Worm (Caenorhabditis elegans) whole organism, L1 larva: ENCODE results near the gene K08E4.8.
A peak's percentile ranks its signal among the peaks of the same experiment; 100 is the strongest.

Source experiments
- F16B12.6 ChIP-seq: fragments of 150-350 bp; optimal IDR thresholded peaks from 2 replicates; lab custom pipeline; 2014; ENCODE audit warnings: missing biosample characterization, missing genetic modification characterization
- alr-1 ChIP-seq: fragments of 200-800 bp; sonication (Bioruptor generic); optimal IDR thresholded peaks from 2 replicates; lab custom pipeline; 2018; ENCODE audit warnings: borderline replicate concordance, mild to moderate bottlenecking, missing genetic modification characterization, missing compliant biosample characterization
- aly-2 ChIP-seq: fragments of 150-350 bp; optimal IDR thresholded peaks from 2 replicates; lab custom pipeline; 2014; ENCODE audit warnings: missing biosample characterization, missing genetic modification characterization
- ceh-63 ChIP-seq: fragments of 200-800 bp; sonication (Bioruptor generic); optimal IDR thresholded peaks from 2 replicates; lab custom pipeline; 2018; ENCODE audit warnings: mild to moderate bottlenecking, missing genetic modification characterization, missing compliant biosample characterization
- ceh-82 ChIP-seq, 3 experiments: fragments of 150-350 bp in 1 of 3; sonication (generic microtip) in 2 of 3; optimal IDR thresholded peaks; 2 replicates each; lab custom pipeline; 2014 to 2017; ENCODE audit warnings: missing biosample characterization in 3 of 3, missing genetic modification characterization in 3 of 3
- ceh-88 ChIP-seq: fragments of 200-800 bp; sonication (Bioruptor generic); IDR thresholded peaks from 2 replicates; pipeline ENCODE4 v1.3.6; 2022; ENCODE audit warnings: missing genetic modification characterization, missing compliant biosample characterization
- ceh-90 ChIP-seq: sonication (generic microtip); optimal IDR thresholded peaks from 2 replicates; lab custom pipeline; 2016; ENCODE audit warnings: missing genetic modification characterization, missing compliant biosample characterization
- ces-1 ChIP-seq: fragments of 150-350 bp; optimal IDR thresholded peaks from 2 replicates; lab custom pipeline; 2014; ENCODE audit warnings: missing biosample characterization, missing genetic modification reagents, missing genetic modification characterization
- dpl-1 ChIP-seq, 3 experiments: fragments of 150-350 bp in 2 of 3; sonication (generic microtip) in 1 of 3; optimal IDR thresholded peaks; 2 replicates each; lab custom pipeline; 2014 to 2017; ENCODE audit warnings: missing biosample characterization in 3 of 3, missing genetic modification characterization in 3 of 3, missing genetic modification reagents in 3 of 3
- dsc-1 ChIP-seq: sonication (generic microtip); optimal IDR thresholded peaks from 2 replicates; lab custom pipeline; 2016; ENCODE audit warnings: mild to moderate bottlenecking, missing genetic modification characterization, missing compliant biosample characterization
- efl-1 ChIP-seq, 4 experiments: fragments of 150-350 bp; optimal IDR thresholded peaks in 3 of 4; peaks in 1 of 4; 1 replicate in 1 of 4; 2 replicates in 3 of 4; lab custom pipeline; 2014; ENCODE audit warnings: missing biosample characterization in 2 of 4, missing genetic modification characterization in 2 of 4, missing genetic modification reagents in 2 of 4
- elt-3 ChIP-seq, 6 experiments: fragments of 150-350 bp in 1 of 6; sonication (generic microtip); optimal IDR thresholded peaks; 2 replicates each; lab custom pipeline; 2017 to 2018; ENCODE audit warnings: missing biosample characterization in 6 of 6, missing genetic modification characterization in 6 of 6, inconsistent platforms in 1 of 6
- ets-5 ChIP-seq: fragments of 200-800 bp; sonication (Bioruptor generic); IDR thresholded peaks from 2 replicates; pipeline ENCODE4 v1.3.6; 2022; ENCODE audit warnings: missing genetic modification characterization, missing compliant biosample characterization
- fkh-10 ChIP-seq: sonication (generic microtip); optimal IDR thresholded peaks from 2 replicates; lab custom pipeline; 2017; ENCODE audit warnings: missing biosample characterization, missing genetic modification reagents, missing genetic modification characterization
- fkh-8 ChIP-seq: sonication (generic microtip); optimal IDR thresholded peaks from 2 replicates; lab custom pipeline; 2016; ENCODE audit warnings: mild to moderate bottlenecking, missing genetic modification characterization, missing compliant biosample characterization
- grh-1 ChIP-seq: fragments of 200-800 bp; sonication (Bioruptor generic); IDR thresholded peaks from 2 replicates; pipeline ENCODE4 v1.3.6; 2022; ENCODE audit warnings: missing genetic modification reagents, missing genetic modification characterization, missing compliant biosample characterization
- hlh-17 ChIP-seq: fragments of 200-800 bp; sonication (Bioruptor generic); optimal IDR thresholded peaks from 2 replicates; lab custom pipeline; 2018; ENCODE audit warnings: missing genetic modification characterization, mild to moderate bottlenecking, missing compliant biosample characterization, moderate library complexity, borderline replicate concordance
- hlh-4 ChIP-seq: sonication (generic microtip); optimal IDR thresholded peaks from 2 replicates; lab custom pipeline; 2016; ENCODE audit warnings: mild to moderate bottlenecking, missing genetic modification characterization, missing compliant biosample characterization
- hpl-2 ChIP-seq: fragments of 150-350 bp; optimal IDR thresholded peaks from 2 replicates; lab custom pipeline; 2014; ENCODE audit warnings: missing biosample characterization, missing genetic modification reagents, missing genetic modification characterization
- isw-1 ChIP-seq: fragments of 200-800 bp; sonication (Bioruptor generic); IDR thresholded peaks from 2 replicates; pipeline ENCODE4 v1.3.6; 2022; ENCODE audit warnings: missing genetic modification characterization, missing compliant biosample characterization
- jun-1 ChIP-seq: fragments of 150-350 bp; optimal IDR thresholded peaks from 2 replicates; lab custom pipeline; 2014; ENCODE audit warnings: missing biosample characterization, missing genetic modification reagents, missing genetic modification characterization
- lin-14 ChIP-seq: fragments of 200-800 bp; sonication (Bioruptor generic); optimal IDR thresholded peaks from 2 replicates; lab custom pipeline; 2018; ENCODE audit warnings: mild to moderate bottlenecking, missing genetic modification characterization, moderate library complexity, missing compliant biosample characterization
- lin-15B ChIP-seq: fragments of 150-350 bp; sonication (generic microtip); optimal IDR thresholded peaks from 3 replicates; lab custom pipeline; 2014; ENCODE audit warnings: missing biosample characterization, missing genetic modification characterization
- lin-39 ChIP-seq: fragments of 150-350 bp; optimal IDR thresholded peaks from 2 replicates; lab custom pipeline; 2014; ENCODE audit warnings: missing biosample characterization, missing genetic modification reagents, missing genetic modification characterization
- lsy-2 ChIP-seq, 2 experiments: fragments of 150-350 bp; optimal IDR thresholded peaks; 2 replicates each; lab custom pipeline; 2014; ENCODE audit warnings: missing biosample characterization in 2 of 2, missing genetic modification characterization in 2 of 2
- mab-9 ChIP-seq: fragments of 200-800 bp; sonication (Bioruptor generic); IDR thresholded peaks from 2 replicates; pipeline ENCODE4 v1.3.6; 2022; ENCODE audit warnings: missing genetic modification reagents, missing genetic modification characterization, missing compliant biosample characterization
- mdl-1 ChIP-seq, 2 experiments: fragments of 150-350 bp; optimal IDR thresholded peaks; 2 replicates each; lab custom pipeline; 2014 to 2017; ENCODE audit warnings: missing biosample characterization in 2 of 2, missing genetic modification characterization in 2 of 2, inconsistent platforms in 1 of 2
- mef-2 ChIP-seq: fragments of 150-350 bp; optimal IDR thresholded peaks from 2 replicates; lab custom pipeline; 2014; ENCODE audit warnings: missing biosample characterization, missing genetic modification characterization
- mep-1 ChIP-seq: fragments of 150-350 bp; optimal IDR thresholded peaks from 2 replicates; lab custom pipeline; 2014; ENCODE audit warnings: missing biosample characterization, missing genetic modification characterization
- nhr-12 ChIP-seq: sonication (generic microtip); optimal IDR thresholded peaks from 2 replicates; lab custom pipeline; 2017; ENCODE audit warnings: missing biosample characterization, missing genetic modification characterization
- nhr-19 ChIP-seq: fragments of 200-800 bp; sonication (Bioruptor generic); conservative IDR thresholded peaks from 2 replicates; pipeline ENCODE4 v1.3.6; 2022; ENCODE audit warnings: missing genetic modification characterization, missing compliant biosample characterization
- nhr-237 ChIP-seq: fragments of 150-350 bp; optimal IDR thresholded peaks from 2 replicates; lab custom pipeline; 2014; ENCODE audit warnings: missing biosample characterization, missing genetic modification characterization
- nhr-47 ChIP-seq: sonication (generic microtip); optimal IDR thresholded peaks from 2 replicates; lab custom pipeline; 2016; ENCODE audit warnings: mild to moderate bottlenecking, missing genetic modification characterization, moderate library complexity, missing compliant biosample characterization
- nhr-71 ChIP-seq: sonication (generic microtip); optimal IDR thresholded peaks from 2 replicates; lab custom pipeline; 2016; ENCODE audit warnings: mild to moderate bottlenecking, missing genetic modification characterization, moderate library complexity, missing compliant biosample characterization
- nhr-76 ChIP-seq: sonication (generic microtip); optimal IDR thresholded peaks from 2 replicates; lab custom pipeline; 2017; ENCODE audit warnings: missing biosample characterization, missing genetic modification characterization
- nhr-90 ChIP-seq: sonication (generic microtip); optimal IDR thresholded peaks from 2 replicates; lab custom pipeline; 2016; ENCODE audit warnings: mild to moderate bottlenecking, missing genetic modification characterization, missing compliant biosample characterization; ENCODE audit not compliant: poor library complexity
- pag-3 ChIP-seq: sonication (generic microtip); optimal IDR thresholded peaks from 2 replicates; lab custom pipeline; 2017; ENCODE audit warnings: missing genetic modification characterization, mild to moderate bottlenecking, missing compliant biosample characterization, antibody characterized with exemption, borderline replicate concordance; ENCODE audit not compliant: insufficient read depth
- pax-3 ChIP-seq: fragments of 200-800 bp; sonication (Bioruptor generic); optimal IDR thresholded peaks from 2 replicates; lab custom pipeline; 2018; ENCODE audit warnings: mild to moderate bottlenecking, missing genetic modification characterization, moderate library complexity, missing compliant biosample characterization
- skn-1 ChIP-seq: fragments of 150-350 bp; optimal IDR thresholded peaks from 2 replicates; lab custom pipeline; 2014; ENCODE audit warnings: missing biosample characterization, missing genetic modification characterization
- snu-23 ChIP-seq: sonication (generic microtip); optimal IDR thresholded peaks from 2 replicates; lab custom pipeline; 2016; ENCODE audit warnings: missing genetic modification characterization, missing compliant biosample characterization
- sox-4 ChIP-seq: sonication (generic microtip); optimal IDR thresholded peaks from 2 replicates; lab custom pipeline; 2016; ENCODE audit warnings: missing genetic modification characterization, missing compliant biosample characterization
- sup-37 ChIP-seq: fragments of 200-800 bp; sonication (Bioruptor generic); optimal IDR thresholded peaks from 2 replicates; lab custom pipeline; 2018; ENCODE audit warnings: mild to moderate bottlenecking, missing genetic modification characterization, missing compliant biosample characterization
- swsn-7 ChIP-seq: sonication (generic microtip); optimal IDR thresholded peaks from 2 replicates; lab custom pipeline; 2016; ENCODE audit warnings: missing genetic modification characterization, missing compliant biosample characterization
- tlp-1 ChIP-seq: fragments of 150-350 bp; optimal IDR thresholded peaks from 2 replicates; lab custom pipeline; 2014; ENCODE audit warnings: missing biosample characterization, missing genetic modification characterization
- unc-130 ChIP-seq: fragments of 150-350 bp; optimal IDR thresholded peaks from 2 replicates; lab custom pipeline; 2017; ENCODE audit warnings: missing biosample characterization, missing genetic modification characterization, inconsistent platforms
- unc-30 ChIP-seq: sonication (generic microtip); optimal IDR thresholded peaks from 2 replicates; lab custom pipeline; 2017; ENCODE audit warnings: missing biosample characterization, missing genetic modification characterization
- unc-62 ChIP-seq: fragments of 150-350 bp; optimal IDR thresholded peaks from 2 replicates; lab custom pipeline; 2014; ENCODE audit warnings: missing biosample characterization, missing genetic modification reagents, missing genetic modification characterization
- unc-98 ChIP-seq: fragments of 200-800 bp; sonication (Bioruptor generic); IDR thresholded peaks from 2 replicates; pipeline ENCODE4 v1.3.6; 2022; ENCODE audit warnings: missing genetic modification characterization, missing compliant biosample characterization
- xbp-1 ChIP-seq: sonication (generic microtip); optimal IDR thresholded peaks from 2 replicates; lab custom pipeline; 2016; ENCODE audit warnings: missing genetic modification characterization, missing compliant biosample characterization
- zip-4 ChIP-seq: fragments of 200-800 bp; sonication (Bioruptor generic); optimal IDR thresholded peaks from 2 replicates; lab custom pipeline; 2018; ENCODE audit warnings: mild to moderate bottlenecking, missing genetic modification characterization, moderate library complexity, missing compliant biosample characterization
- ztf-11 ChIP-seq, 2 experiments: sonication (generic microtip); optimal IDR thresholded peaks; 2 replicates each; lab custom pipeline; 2016 to 2017; ENCODE audit warnings: missing genetic modification characterization in 2 of 2, missing biosample characterization in 1 of 2, missing compliant biosample characterization in 1 of 2
- ztf-4 ChIP-seq: fragments of 150-350 bp; optimal IDR thresholded peaks from 2 replicates; lab custom pipeline; 2014; ENCODE audit warnings: missing biosample characterization, missing genetic modification characterization

The K08E4.8 gene

DNA sequence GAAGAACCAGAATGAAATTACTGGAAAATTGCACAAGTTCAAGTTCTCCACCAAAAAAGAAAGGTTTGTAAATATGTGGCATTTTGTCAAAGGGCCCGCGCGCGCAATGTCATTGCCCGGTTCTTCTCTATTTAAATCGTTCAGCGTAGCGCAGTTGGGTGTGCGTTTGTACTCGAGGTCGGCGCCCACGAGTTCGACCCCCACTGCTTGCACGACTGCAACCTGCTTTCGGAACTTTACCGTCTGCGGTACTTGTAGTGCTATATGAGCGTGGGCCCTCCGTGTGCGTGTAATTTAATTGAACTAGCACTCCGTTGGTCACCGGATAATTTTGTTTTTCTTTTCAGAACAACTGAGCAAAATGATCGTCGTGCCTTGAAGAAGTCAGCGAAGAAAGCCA is 25.4 kb upstream of the K08E4.8 start:
- TF ChIP-seq ces-1 (GFP tag; lab: Kevin White, UChicago): no peak
- TF ChIP-seq F16B12.6 (tag; lab: Kevin White, UChicago): peak; percentile 33
- TF ChIP-seq grh-1 (GFP tag; lab: Robert Waterston, UW): 0 out of 2 replicates have a peak, but pooled peaks have one; percentile 21
- no peak for TF ChIP-seq nhr-12 (tag; lab: Kevin White, UChicago)
- TF ChIP-seq nhr-237 (tag; lab: Kevin White, UChicago): no peak
- no peak for TF ChIP-seq lin-39 (tag; lab: Kevin White, UChicago)
- TF ChIP-seq pag-3 (tag; lab: Kevin White, UChicago): no peak
- TF ChIP-seq sup-37 (GFP tag; lab: Kevin White, UChicago): no peak
- no peak for TF ChIP-seq tlp-1 (tag; lab: Kevin White, UChicago)
- no peak for TF ChIP-seq ceh-63 (GFP tag; lab: Kevin White, UChicago)
- TF ChIP-seq lsy-2 (tag; optimal IDR thresholded peaks at IDR 0.05; lab: Kevin White, UChicago): peak; percentile 56 to 59
- no peak for TF ChIP-seq ztf-11 (tag; optimal IDR thresholded peaks at IDR 0.05; lab: Kevin White, UChicago)
- peak; percentile 69 for TF ChIP-seq nhr-19
- peak; percentile 42 for TF ChIP-seq unc-130 (tag; lab: Kevin White, UChicago)
- no peak for TF ChIP-seq hpl-2 (GFP tag; lab: Kevin White, UChicago)
- peak; percentile 67 for TF ChIP-seq mep-1 (tag; lab: Kevin White, UChicago)
- no peak for TF ChIP-seq mef-2 (tag; lab: Kevin White, UChicago)
- no peak for TF ChIP-seq ceh-88 (GFP tag; lab: Robert Waterston, UW)
- TF ChIP-seq sox-4: no peak
- TF ChIP-seq nhr-76: peak; percentile 38
- TF ChIP-seq unc-98: 0 out of 2 replicates have a peak, but pooled peaks have one; percentile 32
- TF ChIP-seq unc-62 (GFP tag; lab: Kevin White, UChicago): no peak
- TF ChIP-seq lin-15B (tag; lab: Kevin White, UChicago): peak; percentile 32
- peak; percentile 63 for TF ChIP-seq lin-14 (GFP tag; lab: Kevin White, UChicago)
- no peak for TF ChIP-seq isw-1
- TF ChIP-seq zip-4: no peak
- TF ChIP-seq fkh-8: no peak
- no peak for TF ChIP-seq aly-2 (tag; lab: Kevin White, UChicago)
- peak; percentile 52 for TF ChIP-seq skn-1 (tag; lab: Kevin White, UChicago)
- TF ChIP-seq mdl-1 (tag; optimal IDR thresholded peaks at IDR 0.05; lab: Kevin White, UChicago): peak in 1 of 2 experiments; percentile 65
- TF ChIP-seq nhr-90: peak; percentile 85
- peak; percentile 48 to 57 for TF ChIP-seq efl-1 (optimal IDR thresholded peaks at IDR 0.05; lab: Kevin White, UChicago)
- TF ChIP-seq efl-1 (GFP tag; optimal IDR thresholded peaks at IDR 0.05 in 1 of 2; lab: Kevin White, UChicago): peak; percentile 28 to 95
- no peak for TF ChIP-seq alr-1
- no peak for TF ChIP-seq hlh-17 (GFP tag; lab: Kevin White, UChicago)
- TF ChIP-seq elt-3 (tag; optimal IDR thresholded peaks at IDR 0.05; lab: Kevin White, UChicago): peak in 4 of 6 experiments; percentile 41 to 59 (median 48)
- peak; percentile 77 for TF ChIP-seq nhr-71 (tag; lab: Kevin White, UChicago)
- TF ChIP-seq hlh-4: no peak
- peak; percentile 69 for TF ChIP-seq swsn-7
- TF ChIP-seq pax-3 (tag; lab: Kevin White, UChicago): no peak
- peak; percentile 65 for TF ChIP-seq dsc-1 (tag; lab: Kevin White, UChicago)
- TF ChIP-seq jun-1 (tag; lab: Kevin White, UChicago): no peak
- peak; percentile 62 for TF ChIP-seq ztf-4
- peak; percentile 54 for TF ChIP-seq xbp-1
- TF ChIP-seq mab-9 (GFP tag; lab: Robert Waterston, UW): no peak
- no peak for TF ChIP-seq ceh-90 (tag; lab: Kevin White, UChicago)
- TF ChIP-seq dpl-1 (GFP tag; optimal IDR thresholded peaks at IDR 0.05; lab: Kevin White, UChicago): peak; percentile 41 to 51 (median 42)
- TF ChIP-seq nhr-47: peak; percentile 78
- TF ChIP-seq ets-5 (GFP tag; lab: Robert Waterston, UW): no peak
- no peak for TF ChIP-seq unc-30
- peak; percentile 26 for TF ChIP-seq fkh-10 (GFP tag; lab: Kevin White, UChicago)
- peak; percentile 36 to 68 (median 57) for TF ChIP-seq ceh-82 (tag; optimal IDR thresholded peaks at IDR 0.05; lab: Kevin White, UChicago)
- peak; percentile 80 for TF ChIP-seq snu-23
